Worm (Caenorhabditis elegans) whole organism, L1 larva: ENCODE data around the gene cks-1.
A peak's percentile ranks its signal among the peaks of the same experiment; 100 is the strongest.

ENCODE experiments used
- C04F5.9 ChIP-seq: sonication (generic microtip); optimal IDR thresholded peaks from 2 replicates; lab custom pipeline; 2016; ENCODE audit warnings: missing genetic modification characterization, missing compliant biosample characterization
- C34B4.2 ChIP-seq: sonication (generic microtip); optimal IDR thresholded peaks from 2 replicates; lab custom pipeline; 2017; ENCODE audit warnings: mild to moderate bottlenecking, missing genetic modification characterization, missing compliant biosample characterization
- F16B12.6 ChIP-seq: fragments of 150-350 bp; optimal IDR thresholded peaks from 2 replicates; lab custom pipeline; 2014; ENCODE audit warnings: missing biosample characterization, missing genetic modification characterization
- Y116A8C.19 ChIP-seq: sonication (generic microtip); optimal IDR thresholded peaks from 2 replicates; lab custom pipeline; 2016; ENCODE audit warnings: missing compliant biosample characterization, missing genetic modification characterization, borderline replicate concordance
- aha-1 ChIP-seq: fragments of 150-350 bp; optimal IDR thresholded peaks from 2 replicates; lab custom pipeline; 2014; ENCODE audit warnings: missing biosample characterization, missing genetic modification characterization
- alr-1 ChIP-seq: fragments of 200-800 bp; sonication (Bioruptor generic); optimal IDR thresholded peaks from 2 replicates; lab custom pipeline; 2018; ENCODE audit warnings: borderline replicate concordance, mild to moderate bottlenecking, missing genetic modification characterization, missing compliant biosample characterization
- aly-2 ChIP-seq: fragments of 150-350 bp; optimal IDR thresholded peaks from 2 replicates; lab custom pipeline; 2014; ENCODE audit warnings: missing biosample characterization, missing genetic modification characterization
- ama-1 ChIP-seq: fragments of 150-350 bp; optimal IDR thresholded peaks from 2 replicates; lab custom pipeline; 2014
- ceh-63 ChIP-seq: fragments of 200-800 bp; sonication (Bioruptor generic); optimal IDR thresholded peaks from 2 replicates; lab custom pipeline; 2018; ENCODE audit warnings: mild to moderate bottlenecking, missing genetic modification characterization, missing compliant biosample characterization
- ceh-90 ChIP-seq: sonication (generic microtip); optimal IDR thresholded peaks from 2 replicates; lab custom pipeline; 2016; ENCODE audit warnings: missing genetic modification characterization, missing compliant biosample characterization
- ces-1 ChIP-seq: fragments of 150-350 bp; optimal IDR thresholded peaks from 2 replicates; lab custom pipeline; 2014; ENCODE audit warnings: missing biosample characterization, missing genetic modification reagents, missing genetic modification characterization
- dpl-1 ChIP-seq, 3 experiments: fragments of 150-350 bp in 2 of 3; sonication (generic microtip) in 1 of 3; optimal IDR thresholded peaks; 2 replicates each; lab custom pipeline; 2014 to 2017; ENCODE audit warnings: missing biosample characterization in 3 of 3, missing genetic modification characterization in 3 of 3, missing genetic modification reagents in 3 of 3
- dsc-1 ChIP-seq: sonication (generic microtip); optimal IDR thresholded peaks from 2 replicates; lab custom pipeline; 2016; ENCODE audit warnings: mild to moderate bottlenecking, missing genetic modification characterization, missing compliant biosample characterization
- efl-1 ChIP-seq, 4 experiments: fragments of 150-350 bp; optimal IDR thresholded peaks in 3 of 4; peaks in 1 of 4; 1 replicate in 1 of 4; 2 replicates in 3 of 4; lab custom pipeline; 2014; ENCODE audit warnings: missing biosample characterization in 2 of 4, missing genetic modification characterization in 2 of 4, missing genetic modification reagents in 2 of 4
- egl-13 ChIP-seq: sonication (generic microtip); optimal IDR thresholded peaks from 2 replicates; lab custom pipeline; 2016; ENCODE audit warnings: missing genotype, missing genetic modification reagents, missing genetic modification characterization, missing compliant biosample characterization
- egl-27 ChIP-seq, 2 experiments: fragments of 150-350 bp in 1 of 2; sonication (generic microtip); optimal IDR thresholded peaks; 3 replicates each; lab custom pipeline; 2017 to 2018; ENCODE audit warnings: missing biosample characterization in 2 of 2, missing genetic modification characterization in 2 of 2, missing genetic modification reagents in 2 of 2
- elt-3 ChIP-seq, 6 experiments: fragments of 150-350 bp in 1 of 6; sonication (generic microtip); optimal IDR thresholded peaks; 2 replicates each; lab custom pipeline; 2017 to 2018; ENCODE audit warnings: missing biosample characterization in 6 of 6, missing genetic modification characterization in 6 of 6, inconsistent platforms in 1 of 6
- ets-5 ChIP-seq: fragments of 200-800 bp; sonication (Bioruptor generic); IDR thresholded peaks from 2 replicates; pipeline ENCODE4 v1.3.6; 2022; ENCODE audit warnings: missing genetic modification characterization, missing compliant biosample characterization
- grh-1 ChIP-seq: fragments of 200-800 bp; sonication (Bioruptor generic); IDR thresholded peaks from 2 replicates; pipeline ENCODE4 v1.3.6; 2022; ENCODE audit warnings: missing genetic modification reagents, missing genetic modification characterization, missing compliant biosample characterization
- hlh-4 ChIP-seq: sonication (generic microtip); optimal IDR thresholded peaks from 2 replicates; lab custom pipeline; 2016; ENCODE audit warnings: mild to moderate bottlenecking, missing genetic modification characterization, missing compliant biosample characterization
- hpl-2 ChIP-seq: fragments of 150-350 bp; optimal IDR thresholded peaks from 2 replicates; lab custom pipeline; 2014; ENCODE audit warnings: missing biosample characterization, missing genetic modification reagents, missing genetic modification characterization
- jun-1 ChIP-seq: fragments of 150-350 bp; optimal IDR thresholded peaks from 2 replicates; lab custom pipeline; 2014; ENCODE audit warnings: missing biosample characterization, missing genetic modification reagents, missing genetic modification characterization
- lin-13 ChIP-seq: fragments of 150-350 bp; optimal IDR thresholded peaks from 2 replicates; lab custom pipeline; 2014; ENCODE audit warnings: missing biosample characterization, missing genetic modification reagents, missing genetic modification characterization
- lin-14 ChIP-seq: fragments of 200-800 bp; sonication (Bioruptor generic); optimal IDR thresholded peaks from 2 replicates; lab custom pipeline; 2018; ENCODE audit warnings: mild to moderate bottlenecking, missing genetic modification characterization, moderate library complexity, missing compliant biosample characterization
- lin-15B ChIP-seq: fragments of 150-350 bp; sonication (generic microtip); optimal IDR thresholded peaks from 3 replicates; lab custom pipeline; 2014; ENCODE audit warnings: missing biosample characterization, missing genetic modification characterization
- lir-3 ChIP-seq: sonication (generic microtip); optimal IDR thresholded peaks from 2 replicates; lab custom pipeline; 2016; ENCODE audit warnings: mild to moderate bottlenecking, missing genetic modification characterization, moderate library complexity, missing compliant biosample characterization; ENCODE audit not compliant: poor library complexity
- lsy-2 ChIP-seq, 2 experiments: fragments of 150-350 bp; optimal IDR thresholded peaks; 2 replicates each; lab custom pipeline; 2014; ENCODE audit warnings: missing biosample characterization in 2 of 2, missing genetic modification characterization in 2 of 2
- mab-9 ChIP-seq: fragments of 200-800 bp; sonication (Bioruptor generic); IDR thresholded peaks from 2 replicates; pipeline ENCODE4 v1.3.6; 2022; ENCODE audit warnings: missing genetic modification reagents, missing genetic modification characterization, missing compliant biosample characterization
- mef-2 ChIP-seq: fragments of 150-350 bp; optimal IDR thresholded peaks from 2 replicates; lab custom pipeline; 2014; ENCODE audit warnings: missing biosample characterization, missing genetic modification characterization
- mep-1 ChIP-seq: fragments of 150-350 bp; optimal IDR thresholded peaks from 2 replicates; lab custom pipeline; 2014; ENCODE audit warnings: missing biosample characterization, missing genetic modification characterization
- nhr-11 ChIP-seq: fragments of 150-350 bp; optimal IDR thresholded peaks from 2 replicates; lab custom pipeline; 2014; ENCODE audit warnings: missing biosample characterization, missing genetic modification characterization
- nhr-12 ChIP-seq: sonication (generic microtip); optimal IDR thresholded peaks from 2 replicates; lab custom pipeline; 2017; ENCODE audit warnings: missing biosample characterization, missing genetic modification characterization
- nhr-19 ChIP-seq: fragments of 200-800 bp; sonication (Bioruptor generic); conservative IDR thresholded peaks from 2 replicates; pipeline ENCODE4 v1.3.6; 2022; ENCODE audit warnings: missing genetic modification characterization, missing compliant biosample characterization
- nhr-237 ChIP-seq: fragments of 150-350 bp; optimal IDR thresholded peaks from 2 replicates; lab custom pipeline; 2014; ENCODE audit warnings: missing biosample characterization, missing genetic modification characterization
- nhr-71 ChIP-seq: sonication (generic microtip); optimal IDR thresholded peaks from 2 replicates; lab custom pipeline; 2016; ENCODE audit warnings: mild to moderate bottlenecking, missing genetic modification characterization, moderate library complexity, missing compliant biosample characterization
- nhr-76 ChIP-seq: sonication (generic microtip); optimal IDR thresholded peaks from 2 replicates; lab custom pipeline; 2017; ENCODE audit warnings: missing biosample characterization, missing genetic modification characterization
- nhr-77 ChIP-seq: fragments of 150-350 bp; optimal IDR thresholded peaks from 2 replicates; lab custom pipeline; 2014; ENCODE audit warnings: missing biosample characterization, missing genetic modification characterization
- nhr-90 ChIP-seq: sonication (generic microtip); optimal IDR thresholded peaks from 2 replicates; lab custom pipeline; 2016; ENCODE audit warnings: mild to moderate bottlenecking, missing genetic modification characterization, missing compliant biosample characterization; ENCODE audit not compliant: poor library complexity
- pag-3 ChIP-seq: sonication (generic microtip); optimal IDR thresholded peaks from 2 replicates; lab custom pipeline; 2017; ENCODE audit warnings: missing genetic modification characterization, mild to moderate bottlenecking, missing compliant biosample characterization, antibody characterized with exemption, borderline replicate concordance; ENCODE audit not compliant: insufficient read depth
- rnt-1 ChIP-seq: sonication (generic microtip); optimal IDR thresholded peaks from 2 replicates; lab custom pipeline; 2016; ENCODE audit warnings: mild to moderate bottlenecking, missing genetic modification characterization, moderate library complexity, missing compliant biosample characterization
- snu-23 ChIP-seq: sonication (generic microtip); optimal IDR thresholded peaks from 2 replicates; lab custom pipeline; 2016; ENCODE audit warnings: missing genetic modification characterization, missing compliant biosample characterization
- sptf-1 ChIP-seq: fragments of 150-350 bp; optimal IDR thresholded peaks from 2 replicates; lab custom pipeline; 2014; ENCODE audit warnings: missing biosample characterization, missing genetic modification characterization
- tbx-2 ChIP-seq: sonication (generic microtip); optimal IDR thresholded peaks from 2 replicates; lab custom pipeline; 2016; ENCODE audit warnings: missing genetic modification characterization, missing compliant biosample characterization
- unc-30 ChIP-seq: sonication (generic microtip); optimal IDR thresholded peaks from 2 replicates; lab custom pipeline; 2017; ENCODE audit warnings: missing biosample characterization, missing genetic modification characterization
- unc-98 ChIP-seq: fragments of 200-800 bp; sonication (Bioruptor generic); IDR thresholded peaks from 2 replicates; pipeline ENCODE4 v1.3.6; 2022; ENCODE audit warnings: missing genetic modification characterization, missing compliant biosample characterization
- vab-15 ChIP-seq: sonication (generic microtip); optimal IDR thresholded peaks from 2 replicates; lab custom pipeline; 2017; ENCODE audit warnings: missing genotype, mild to moderate bottlenecking, missing genetic modification characterization, missing compliant biosample characterization
- xbp-1 ChIP-seq: sonication (generic microtip); optimal IDR thresholded peaks from 2 replicates; lab custom pipeline; 2016; ENCODE audit warnings: missing genetic modification characterization, missing compliant biosample characterization
- zag-1 ChIP-seq: fragments of 150-350 bp; optimal IDR thresholded peaks from 2 replicates; lab custom pipeline; 2014; ENCODE audit warnings: missing biosample characterization, missing genetic modification characterization
- ztf-4 ChIP-seq: fragments of 150-350 bp; optimal IDR thresholded peaks from 2 replicates; lab custom pipeline; 2014; ENCODE audit warnings: missing biosample characterization, missing genetic modification characterization

The cks-1 gene

ce11 chrIV:8534997-8535414 is 21.3 kb downstream of the cks-1 start (continued):
- TF ChIP-seq egl-27 (tag; optimal IDR thresholded peaks at IDR 0.05; lab: Kevin White, UChicago) (no peak), sptf-1 (tag; lab: Kevin White, UChicago) (no peak), ceh-90 (tag; lab: Kevin White, UChicago) (no peak), lin-14 (GFP tag; lab: Kevin White, UChicago) (peak; percentile 77), mep-1 (tag; lab: Kevin White, UChicago) (peak; percentile 30), ztf-4 (tag; lab: Kevin White, UChicago) (no peak), ama-1 (lab: Kevin White, UChicago) (peak; percentile 18), mab-9 (GFP tag; lab: Robert Waterston, UW) (no peak), grh-1 (GFP tag; lab: Robert Waterston, UW) (0 out of 2 replicates have a peak, but pooled peaks have one; percentile 14), hlh-4 (tag; lab: Kevin White, UChicago) (no peak), dpl-1 (GFP tag; optimal IDR thresholded peaks at IDR 0.05; lab: Kevin White, UChicago) (peak in 1 of 3 experiments; percentile 8), ces-1 (no peak), C34B4.2 (tag; lab: Kevin White, UChicago) (no peak), nhr-237 (tag; lab: Kevin White, UChicago) (no peak), snu-23 (GFP tag; lab: Kevin White, UChicago) (peak; percentile 71), ets-5 (GFP tag; lab: Robert Waterston, UW) (no peak), aly-2 (tag; lab: Kevin White, UChicago) (no peak), C04F5.9 (tag; lab: Kevin White, UChicago) (no peak), nhr-77 (no peak), nhr-12 (tag; lab: Kevin White, UChicago) (no peak), lir-3 (tag; lab: Kevin White, UChicago) (peak; percentile 5), Y116A8C.19 (tag; lab: Kevin White, UChicago) (no peak), alr-1 (no peak), dsc-1 (tag; lab: Kevin White, UChicago) (no peak), aha-1 (no peak), nhr-90 (tag; lab: Kevin White, UChicago) (peak; percentile 59), hpl-2 (GFP tag; lab: Kevin White, UChicago) (no peak), F16B12.6 (tag; lab: Kevin White, UChicago) (no peak), efl-1 (optimal IDR thresholded peaks at IDR 0.05; lab: Kevin White, UChicago) (peak in 1 of 2 experiments; percentile 9), efl-1 (GFP tag; optimal IDR thresholded peaks at IDR 0.05 in 1 of 2; lab: Kevin White, UChicago) (no peak), ceh-63 (GFP tag; lab: Kevin White, UChicago) (no peak), lin-15B (no peak), lsy-2 (tag; optimal IDR thresholded peaks at IDR 0.05; lab: Kevin White, UChicago) (peak; percentile 56 to 57), tbx-2 (tag; lab: Kevin White, UChicago) (peak; percentile 66), unc-98 (GFP tag; lab: Robert Waterston, UW) (no peak), unc-30 (no peak)

- TF ChIP-seq ces-1: no peak
- TF ChIP-seq nhr-11 (tag; lab: Kevin White, UChicago): no peak
- TF ChIP-seq elt-3 (tag; optimal IDR thresholded peaks at IDR 0.05; lab: Kevin White, UChicago): peak in 1 of 6 experiments; percentile 16
- no peak for TF ChIP-seq nhr-77
- TF ChIP-seq mef-2 (tag; lab: Kevin White, UChicago): no peak
- no peak for TF ChIP-seq vab-15 (tag; lab: Kevin White, UChicago)
- no peak for TF ChIP-seq efl-1 (optimal IDR thresholded peaks at IDR 0.05; lab: Kevin White, UChicago)
- no peak for TF ChIP-seq efl-1 (GFP tag; optimal IDR thresholded peaks at IDR 0.05 in 1 of 2; lab: Kevin White, UChicago)
- TF ChIP-seq mab-9 (GFP tag; lab: Robert Waterston, UW): no peak
- no peak for TF ChIP-seq egl-13 (tag; lab: Kevin White, UChicago)
- TF ChIP-seq lin-15B: no peak
- no peak for TF ChIP-seq aha-1
- TF ChIP-seq hlh-4 (tag; lab: Kevin White, UChicago): no peak
- no peak for TF ChIP-seq mep-1 (tag; lab: Kevin White, UChicago)
- no peak for TF ChIP-seq zag-1 (tag; lab: Kevin White, UChicago)
- no peak for TF ChIP-seq pag-3 (tag; lab: Kevin White, UChicago)
- TF ChIP-seq xbp-1 (tag; lab: Kevin White, UChicago): no peak
- TF ChIP-seq nhr-71 (tag; lab: Kevin White, UChicago): peak; percentile 24
- TF ChIP-seq hpl-2 (GFP tag; lab: Kevin White, UChicago): no peak
- no peak for TF ChIP-seq lin-13 (GFP tag; lab: Kevin White, UChicago)
- TF ChIP-seq nhr-90 (tag; lab: Kevin White, UChicago): no peak
- TF ChIP-seq C04F5.9 (tag; lab: Kevin White, UChicago): no peak
- TF ChIP-seq jun-1 (tag; lab: Kevin White, UChicago): no peak
- peak in 1 of 2 experiments; percentile 1 for TF ChIP-seq lsy-2 (tag; optimal IDR thresholded peaks at IDR 0.05; lab: Kevin White, UChicago)
- no peak for TF ChIP-seq nhr-76 (tag; lab: Kevin White, UChicago)
- peak; percentile 25; the same call in 1 of the 2 replicates for TF ChIP-seq nhr-19 (GFP tag; lab: Robert Waterston, UW)
- no peak for TF ChIP-seq ztf-4 (tag; lab: Kevin White, UChicago)
- TF ChIP-seq rnt-1 (tag; lab: Kevin White, UChicago): no peak
These were observed 22.2 kb downstream of the cks-1 start for ce11 chrIV:8535946-8536345.
